Fruit fly (Drosophila melanogaster): ENCODE data around the gene ND-15.
A peak's percentile ranks its signal among the peaks of the same experiment; 100 is the strongest.

Gene ND-15

DNA sequence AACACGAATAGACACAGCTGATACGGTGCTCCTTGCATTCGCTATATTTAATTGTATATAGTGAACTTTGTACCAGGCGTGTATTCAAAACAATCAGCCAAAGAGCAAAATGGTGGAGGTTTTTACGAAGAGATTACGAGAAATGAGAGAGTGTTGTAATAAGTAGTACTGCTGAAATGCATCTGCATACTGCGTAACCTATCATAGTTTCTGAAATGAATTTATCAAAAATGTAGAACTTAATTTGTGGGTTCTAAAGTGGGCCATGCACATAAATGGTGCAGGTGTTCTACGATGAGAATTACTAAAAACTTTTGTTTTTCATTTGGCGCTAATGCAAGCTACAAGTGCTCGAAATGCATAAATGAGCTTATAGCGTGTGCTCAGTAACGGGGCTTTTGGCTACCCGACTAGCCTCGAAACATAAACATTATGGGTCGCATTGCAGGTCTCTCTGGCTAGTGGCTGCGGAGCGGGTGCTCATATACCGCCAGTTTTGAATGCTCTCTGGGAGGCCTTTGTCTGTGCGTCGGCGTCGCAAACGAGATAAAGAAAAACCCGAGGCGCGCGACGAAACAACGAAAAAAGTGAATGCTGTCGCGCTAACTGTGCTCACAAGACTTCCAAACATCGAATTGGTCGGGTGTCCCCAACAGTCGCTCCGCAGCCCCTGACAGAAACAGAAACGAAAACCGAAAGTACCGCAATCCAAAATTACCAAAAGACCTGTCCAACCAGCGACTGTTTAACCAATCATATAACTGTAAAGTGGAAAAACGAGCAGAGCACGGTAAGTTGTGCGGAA is 17.1 kb downstream of the ND-15 start, which contains the start of gene Gs1 (continued):
- no peak for TF ChIP-seq Dip2 (GFP tag; IDR thresholded peaks at IDR 0.05)
- no peak for TF ChIP-seq Awh (GFP tag; IDR thresholded peaks at IDR 0.05)
- no peak for TF ChIP-seq mld (GFP tag; IDR thresholded peaks at IDR 0.05; ENCODE audit: partially characterized antibody)
- peak; percentile 65; the same call in 1 of the 2 replicates for TF ChIP-seq bbx (GFP tag; IDR thresholded peaks at IDR 0.05; ENCODE audit: partially characterized antibody)
- peak; percentile 21 for TF ChIP-seq CG11504 (tag; optimal IDR thresholded peaks at IDR 0.05)
- no peak for TF ChIP-seq CG2129 (GFP tag; IDR thresholded peaks at IDR 0.05; ENCODE audit: partially characterized antibody)
- TF ChIP-seq Atf-2 (GFP tag; optimal IDR thresholded peaks at IDR 0.05): no peak
- TF ChIP-seq HLH4C (GFP tag; IDR thresholded peaks at IDR 0.05; ENCODE audit: partially characterized antibody): no peak
- TF ChIP-seq Hmr (GFP tag; optimal IDR thresholded peaks at IDR 0.05): peak; percentile 67
- TF ChIP-seq hkb (optimal IDR thresholded peaks at IDR 0.05): no peak
- TF ChIP-seq hkb (GFP tag; IDR thresholded peaks at IDR 0.05): peak; percentile 49; the same call in 1 of the 2 replicates
- TF ChIP-seq Hr51 (GFP tag; optimal IDR thresholded peaks at IDR 0.05): peak in 1 of 2 experiments; percentile 21
- peak; percentile 6 for TF ChIP-seq CG7839 (tag; optimal IDR thresholded peaks at IDR 0.05)
- TF ChIP-seq sd (tag; optimal IDR thresholded peaks at IDR 0.05): peak; percentile 27
- no peak for TF ChIP-seq CG4854 (GFP tag; optimal IDR thresholded peaks at IDR 0.05)
- no peak for TF ChIP-seq Ets97D (GFP tag; optimal IDR thresholded peaks at IDR 0.05)
- peak; percentile 25 for TF ChIP-seq CG33557 (GFP tag; optimal IDR thresholded peaks at IDR 0.05)
- TF ChIP-seq chinmo (GFP tag; IDR thresholded peaks at IDR 0.05; ENCODE audit: partially characterized antibody): peak; percentile 95; the same call in 3 of the 4 replicates
- peak; percentile 36 for TF ChIP-seq YL-1 (GFP tag; optimal IDR thresholded peaks at IDR 0.05)
- TF ChIP-seq CG10431 (GFP tag; optimal IDR thresholded peaks at IDR 0.05): peak; percentile 3
- peak; percentile 70; the same call in 2 of the 3 replicates for TF ChIP-seq sr (GFP tag; IDR thresholded peaks at IDR 0.05)
- peak; percentile 17 for TF ChIP-seq CG16863 (GFP tag; optimal IDR thresholded peaks at IDR 0.05)
- no peak for TF ChIP-seq CG9797 (GFP tag; optimal IDR thresholded peaks at IDR 0.05)
- TF ChIP-seq Jarid2 (GFP tag; optimal IDR thresholded peaks at IDR 0.05): peak; percentile 89
- peak; percentile 37 for TF ChIP-seq CG1233 (GFP tag; optimal IDR thresholded peaks at IDR 0.05)
- no peak for TF ChIP-seq CG4820 (GFP tag; optimal IDR thresholded peaks at IDR 0.05)
- peak; percentile 85 for TF ChIP-seq CG34376 (GFP tag; optimal IDR thresholded peaks at IDR 0.05)
- TF ChIP-seq chm (GFP tag; IDR thresholded peaks at IDR 0.05): peak; percentile 90
- TF ChIP-seq jigr1 (GFP tag; IDR thresholded peaks at IDR 0.05): no peak
- peak; percentile 32; the same call in 1 of the 3 replicates for TF ChIP-seq CG34422 (GFP tag; IDR thresholded peaks at IDR 0.05)
- TF ChIP-seq fd96Cb (tag; optimal IDR thresholded peaks at IDR 0.05): no peak
- TF ChIP-seq zf30C (GFP tag; optimal IDR thresholded peaks at IDR 0.05): no peak
- TF ChIP-seq NC2α (GFP tag; optimal IDR thresholded peaks at IDR 0.05): no peak
- 0 out of 2 replicates have a peak, but pooled peaks have one; percentile 53 for TF ChIP-seq ato (GFP tag; IDR thresholded peaks at IDR 0.05; ENCODE audit: partially characterized antibody)
- TF ChIP-seq CG8944 (GFP tag; optimal IDR thresholded peaks at IDR 0.05): no peak
- peak; percentile 26; the same call in 1 of the 3 replicates for TF ChIP-seq dysf (GFP tag; IDR thresholded peaks at IDR 0.05)
- no peak for TF ChIP-seq D19B (GFP tag; optimal IDR thresholded peaks at IDR 0.05)
- peak; percentile 17 for TF ChIP-seq CG17359 (tag; optimal IDR thresholded peaks at IDR 0.05)
- no peak for TF ChIP-seq CG10147 (GFP tag; optimal IDR thresholded peaks at IDR 0.05)
- TF ChIP-seq Meics (GFP tag; optimal IDR thresholded peaks at IDR 0.05): peak; percentile 26
- TF ChIP-seq Bgb (GFP tag; IDR thresholded peaks at IDR 0.05; ENCODE audit: partially characterized antibody): peak; percentile 50; the same call in 1 of the 2 replicates
- TF ChIP-seq ftz-f1 (GFP tag; optimal IDR thresholded peaks at IDR 0.05): peak; percentile 89
- TF ChIP-seq so (GFP tag; IDR thresholded peaks at IDR 0.05): peak; percentile 74; the same call in 2 of the 3 replicates
- peak; percentile 17 for TF ChIP-seq CG1529 (GFP tag; optimal IDR thresholded peaks at IDR 0.05)
- TF ChIP-seq dmrt99B (tag; optimal IDR thresholded peaks at IDR 0.05): peak; percentile 33
- no peak for TF ChIP-seq HmgD (GFP tag; optimal IDR thresholded peaks at IDR 0.05)
- TF ChIP-seq onecut (GFP tag; IDR thresholded peaks at IDR 0.05): peak; percentile 23; the same call in 1 of the 2 replicates
